Worm (Caenorhabditis elegans): ENCODE data around the gene nhr-231.

- TF ChIP-seq elt-3 (tag; optimal IDR thresholded peaks at IDR 0.05) (no peak), lsy-2 (tag; optimal IDR thresholded peaks at IDR 0.05) (no peak), dpl-1 (GFP tag; optimal IDR thresholded peaks at IDR 0.05) (no peak), snpc-4 (tag; optimal IDR thresholded peaks at IDR 0.05) (no peak), lir-3 (tag; optimal IDR thresholded peaks at IDR 0.05; ENCODE audit: poor library complexity) (no peak)
These were observed 15.7 kb downstream of the nhr-231 start, which contains the start of gene sri-10 for ce11 chrV:18806409-18806808.
